Worm (Caenorhabditis elegans) whole organism, midembryonic: ENCODE measurements around the gene T04C12.33.

Experiments
- T22C8.4 ChIP-seq: fragments of 200-800 bp; sonication (Bioruptor generic); IDR thresholded peaks from 2 replicates; pipeline ENCODE4 v1.3.6; 2022; ENCODE audit warnings: missing genetic modification characterization, missing compliant biosample characterization
- cog-1 ChIP-seq: sonication (generic microtip); optimal IDR thresholded peaks from 2 replicates; lab custom pipeline; 2016; ENCODE audit warnings: missing genetic modification characterization, missing compliant biosample characterization
- flt-1 ChIP-seq: fragments of 200-800 bp; sonication (Bioruptor generic); IDR thresholded peaks from 2 replicates; pipeline ENCODE4 v1.3.6; 2022; ENCODE audit warnings: missing genetic modification characterization, missing compliant biosample characterization
- klf-2 ChIP-seq: fragments of 200-800 bp; sonication (Bioruptor generic); conservative IDR thresholded peaks from 2 replicates; pipeline ENCODE4 v1.3.6; 2022; ENCODE audit warnings: missing genetic modification reagents, missing genetic modification characterization, missing compliant biosample characterization
- med-1 ChIP-seq: sonication (generic microtip); optimal IDR thresholded peaks from 2 replicates; lab custom pipeline; 2017; ENCODE audit warnings: missing genetic modification characterization, mild to moderate bottlenecking, missing compliant biosample characterization, antibody characterized with exemption, missing genetic modification reagents; ENCODE audit not compliant: insufficient read depth
- ref-1 ChIP-seq: fragments of 200-800 bp; sonication (Bioruptor generic); conservative IDR thresholded peaks from 2 replicates; pipeline ENCODE4 v1.3.6; 2022; ENCODE audit warnings: missing genetic modification reagents, missing genetic modification characterization, missing compliant biosample characterization
- tab-1 ChIP-seq: fragments of 200-800 bp; sonication (Bioruptor generic); IDR thresholded peaks from 2 replicates; pipeline ENCODE4 v1.3.6; 2022; ENCODE audit warnings: missing genetic modification characterization, missing compliant biosample characterization
- ztf-23 ChIP-seq: fragments of 200-800 bp; sonication (Bioruptor generic); IDR thresholded peaks from 2 replicates; pipeline ENCODE4 v1.3.6; 2022; ENCODE audit warnings: missing genetic modification reagents, missing genetic modification characterization, missing compliant biosample characterization
- ztf-29 ChIP-seq: fragments of 200-800 bp; sonication (Bioruptor generic); IDR thresholded peaks from 2 replicates; pipeline ENCODE4 v1.3.6; 2022; ENCODE audit warnings: missing genetic modification reagents, missing genetic modification characterization, missing compliant biosample characterization

T04C12.33 gene

ce11 chrV:11073354-11073753 is 21.3 kb downstream of the T04C12.33 start:
- TF ChIP-seq ztf-23 (no peak), T22C8.4 (GFP tag; lab: Robert Waterston, UW) (no peak), ref-1 (GFP tag; lab: Robert Waterston, UW) (no peak), med-1 (GFP tag; lab: Kevin White, UChicago) (no peak), klf-2 (GFP tag; lab: Robert Waterston, UW) (no peak), tab-1 (GFP tag; lab: Robert Waterston, UW) (no peak), ztf-29 (GFP tag; lab: Robert Waterston, UW) (no peak), flt-1 (GFP tag; lab: Robert Waterston, UW) (no peak), cog-1 (tag; lab: Kevin White, UChicago) (no peak)

- no peak for TF ChIP-seq ztf-29 (GFP tag; lab: Robert Waterston, UW)
- peak; percentile 35 for TF ChIP-seq cog-1 (tag; lab: Kevin White, UChicago)
These were observed 22.4 kb downstream of the T04C12.33 start, which contains the start of gene act-3 for ce11 chrV:11074448-11074847. Gene act-3, minus strand, starts transcription at chrV:11074498.

- TF ChIP-seq flt-1 (GFP tag; lab: Robert Waterston, UW) = peak; percentile 48; the same call in 1 of the 2 replicates
- no peak for TF ChIP-seq tab-1 (GFP tag; lab: Robert Waterston, UW)
- no peak for TF ChIP-seq cog-1 (tag; lab: Kevin White, UChicago)
- TF ChIP-seq T22C8.4 (GFP tag; lab: Robert Waterston, UW) = no peak
These were observed 23.4 kb downstream of the T04C12.33 start for ce11 chrV:11075209-11076027.

ce11 chrV:11076028-11076402 is 24.0 kb downstream of the T04C12.33 start:
- TF ChIP-seq klf-2 (GFP tag; lab: Robert Waterston, UW) (no peak), tab-1 (GFP tag; lab: Robert Waterston, UW) (no peak), T22C8.4 (GFP tag; lab: Robert Waterston, UW) (no peak), flt-1 (GFP tag; lab: Robert Waterston, UW) (no peak), med-1 (GFP tag; lab: Kevin White, UChicago) (no peak), ztf-29 (GFP tag; lab: Robert Waterston, UW) (no peak), ztf-23 (no peak), ref-1 (GFP tag; lab: Robert Waterston, UW) (no peak), cog-1 (tag; lab: Kevin White, UChicago) (no peak)

DNA sequence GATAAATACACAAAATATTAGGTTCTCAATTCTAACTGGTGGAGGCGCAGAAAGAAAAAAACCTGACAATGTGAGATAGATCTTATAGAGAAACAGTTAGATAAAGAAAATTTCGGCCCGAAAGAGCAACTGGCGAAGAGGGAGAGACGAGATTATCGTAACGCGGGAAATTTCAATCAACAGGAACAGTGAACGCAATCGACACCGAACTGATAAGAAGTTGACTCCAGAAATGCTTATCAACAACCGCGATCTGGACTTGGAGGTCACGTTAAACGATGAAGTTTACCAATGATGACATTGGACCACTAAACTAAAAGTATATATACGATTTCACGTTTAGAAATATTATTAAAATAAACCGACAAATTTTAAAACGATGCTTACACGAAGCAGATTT is 24.4 kb downstream of the T04C12.33 start:
- TF ChIP-seq ztf-23 (no peak), T22C8.4 (GFP tag; lab: Robert Waterston, UW) (no peak), cog-1 (tag; lab: Kevin White, UChicago) (no peak), tab-1 (GFP tag; lab: Robert Waterston, UW) (no peak), klf-2 (GFP tag; lab: Robert Waterston, UW) (no peak), ref-1 (GFP tag; lab: Robert Waterston, UW) (no peak)

DNA sequence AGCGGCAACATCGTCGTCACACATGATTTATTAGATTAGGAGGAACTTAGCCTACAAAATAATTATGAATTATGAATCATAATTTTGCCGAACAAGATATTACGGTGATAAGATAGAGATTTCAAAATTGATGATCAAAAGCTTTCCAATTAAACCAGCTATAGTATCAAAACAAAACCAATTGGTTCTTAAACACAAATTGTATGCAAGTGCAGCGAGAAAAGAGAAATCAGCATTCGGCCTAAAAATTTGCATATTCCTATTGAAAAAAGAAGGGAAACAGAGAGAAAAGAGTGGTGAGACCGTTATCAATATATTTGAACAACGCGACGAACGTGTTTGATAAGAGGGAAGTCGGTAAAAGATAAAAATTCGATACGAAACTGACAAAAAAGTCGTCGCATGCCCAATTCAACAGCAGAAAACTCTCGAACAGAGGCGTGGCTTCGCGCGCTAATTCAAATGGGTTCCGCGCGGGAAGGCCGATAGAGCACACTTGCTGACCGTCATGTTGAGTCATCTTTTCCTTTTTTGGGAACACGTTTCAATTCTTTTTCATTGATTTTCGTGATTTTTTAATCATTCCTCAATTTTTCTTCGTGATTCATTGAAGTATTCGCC is 26.2 kb downstream of the T04C12.33 start, which contains the start of gene act-2:
act-2 (minus strand) TSS at position 51 of the 621 bp plus-strand sequence.
- TF ChIP-seq ztf-23 (peak; percentile 14; the same call in 1 of the 2 replicates), cog-1 (tag; lab: Kevin White, UChicago) (peak; percentile 28), flt-1 (GFP tag; lab: Robert Waterston, UW) (peak; percentile 53; the same call in 1 of the 2 replicates), klf-2 (GFP tag; lab: Robert Waterston, UW) (no peak), tab-1 (GFP tag; lab: Robert Waterston, UW) (no peak)

- TF ChIP-seq ztf-29 (GFP tag; lab: Robert Waterston, UW) (no peak), tab-1 (GFP tag; lab: Robert Waterston, UW) (no peak), cog-1 (tag; lab: Kevin White, UChicago) (no peak), ref-1 (GFP tag; lab: Robert Waterston, UW) (no peak), flt-1 (GFP tag; lab: Robert Waterston, UW) (no peak), ztf-23 (no peak), klf-2 (GFP tag; lab: Robert Waterston, UW) (no peak), med-1 (GFP tag; lab: Kevin White, UChicago) (no peak), T22C8.4 (GFP tag; lab: Robert Waterston, UW) (no peak)
These were observed 26.9 kb downstream of the T04C12.33 start for ce11 chrV:11078874-11079273.

DNA sequence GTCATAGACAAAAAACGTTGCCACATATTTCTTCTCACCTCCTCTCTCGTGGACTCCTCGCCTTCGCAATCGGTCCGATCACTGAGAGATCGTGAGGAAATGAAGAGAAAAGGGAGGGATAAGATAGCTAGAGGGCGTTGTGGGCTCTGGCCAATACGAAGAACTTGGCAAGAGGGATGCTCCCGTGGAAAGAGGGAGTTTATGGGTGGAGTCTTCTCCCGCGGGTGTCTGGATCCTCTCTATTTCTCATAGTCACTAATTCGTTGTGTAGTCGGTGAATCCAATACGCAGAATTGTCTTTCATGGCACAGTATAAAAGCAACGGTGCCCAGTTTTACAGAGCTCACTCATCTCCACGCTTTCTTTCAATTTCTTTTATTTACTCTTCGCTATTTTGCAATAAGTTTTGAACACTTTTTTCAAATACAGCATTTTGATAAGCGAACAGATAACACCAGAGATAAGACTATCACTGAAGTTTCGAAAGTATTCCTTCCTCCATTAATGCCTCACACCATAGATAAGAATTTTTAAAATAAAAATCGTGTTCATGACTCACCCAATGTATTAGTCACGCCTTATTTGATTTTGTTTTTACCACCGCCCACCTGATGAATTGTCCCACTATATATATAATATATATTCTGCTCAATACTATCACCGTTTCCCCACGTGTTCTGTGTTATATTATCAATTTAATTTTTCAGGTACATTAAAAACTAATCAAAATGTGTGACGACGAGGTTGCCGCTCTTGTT is 28.5 kb downstream of the T04C12.33 start, which contains the start of gene act-1:
act-1 (plus strand) TSS at position 708 of the 758 bp plus-strand sequence.
- 0 out of 2 replicates have a peak, but pooled peaks have one; percentile 27 for TF ChIP-seq flt-1 (GFP tag; lab: Robert Waterston, UW)
- no peak for TF ChIP-seq ztf-29 (GFP tag; lab: Robert Waterston, UW)
- no peak for TF ChIP-seq klf-2 (GFP tag; lab: Robert Waterston, UW)
- no peak for TF ChIP-seq tab-1 (GFP tag; lab: Robert Waterston, UW)
- no peak for TF ChIP-seq med-1 (GFP tag; lab: Kevin White, UChicago)

ce11 chrV:11082475-11082874 is 30.5 kb downstream of the T04C12.33 start:
- TF ChIP-seq cog-1 (tag; lab: Kevin White, UChicago) (peak; percentile 23), tab-1 (GFP tag; lab: Robert Waterston, UW) (no peak)
